Worm (Caenorhabditis elegans): ENCODE data around the gene F53H4.4.

The F53H4.4 gene

DNA sequence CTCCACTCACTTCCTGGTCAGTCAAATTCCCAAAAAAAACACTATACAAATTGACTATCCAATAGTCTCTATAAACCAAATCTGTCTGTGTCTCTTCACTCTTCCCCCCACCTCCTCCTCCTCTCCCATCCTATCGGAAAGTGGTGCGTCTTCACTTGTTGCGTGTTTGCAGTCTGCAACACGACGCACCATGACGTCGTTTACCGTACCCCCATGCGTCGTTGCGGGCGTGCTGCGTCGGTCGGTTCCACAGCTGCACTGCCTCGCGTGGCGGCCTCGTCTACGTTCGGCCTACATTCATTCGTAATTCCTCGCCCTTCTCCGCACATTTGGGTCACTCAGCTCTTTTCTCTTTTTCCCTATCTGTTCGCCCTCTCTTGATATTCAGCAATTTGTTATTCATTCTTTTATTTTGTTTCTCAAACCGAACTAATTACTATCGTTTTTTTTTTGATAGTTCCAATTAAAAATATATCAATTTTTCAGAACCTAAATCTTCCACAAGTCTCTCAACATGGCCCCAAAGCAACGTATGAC, 25.0 kb upstream of the F53H4.4 start, which contains the start of gene serp-1.1:
Gene serp-1.1, plus strand, starts transcription at position 487 of the 537 bp plus-strand sequence.
- peak; percentile 99 for TF ChIP-seq lin-13 (GFP tag; optimal IDR thresholded peaks at IDR 0.05)
- peak; percentile 96 for TF ChIP-seq unc-130 (tag; optimal IDR thresholded peaks at IDR 0.05)
- TF ChIP-seq isw-1 (GFP tag; IDR thresholded peaks at IDR 0.05): peak; percentile 94
- peak; percentile 99 for TF ChIP-seq nhr-19 (GFP tag; conservative IDR thresholded peaks at IDR 0.05)
- TF ChIP-seq dsc-1 (tag; optimal IDR thresholded peaks at IDR 0.05): peak; percentile 97
- TF ChIP-seq pag-3 (tag; optimal IDR thresholded peaks at IDR 0.05; ENCODE audit: borderline replicate concordance, insufficient read depth): no peak
- TF ChIP-seq lin-15B (tag; optimal IDR thresholded peaks at IDR 0.05): peak; percentile 93
- peak; percentile 99 for TF ChIP-seq snu-23 (GFP tag; optimal IDR thresholded peaks at IDR 0.05)
- TF ChIP-seq sox-4 (tag; optimal IDR thresholded peaks at IDR 0.05): peak; percentile 65
- peak; percentile 88 for TF ChIP-seq aha-1 (tag; optimal IDR thresholded peaks at IDR 0.05)
- TF ChIP-seq nhr-237 (tag; optimal IDR thresholded peaks at IDR 0.05): peak; percentile 82
- TF ChIP-seq mab-9 (GFP tag; IDR thresholded peaks at IDR 0.05): peak; percentile 91
- no peak for TF ChIP-seq nhr-28 (tag; optimal IDR thresholded peaks at IDR 0.05)
- TF ChIP-seq nhr-11 (tag; optimal IDR thresholded peaks at IDR 0.05): peak; percentile 77
- peak; percentile 99 for TF ChIP-seq nhr-90 (tag; optimal IDR thresholded peaks at IDR 0.05; ENCODE audit: poor library complexity)
- TF ChIP-seq fkh-8 (tag; optimal IDR thresholded peaks at IDR 0.05): peak; percentile 94
- no peak for TF ChIP-seq alr-1 (tag; optimal IDR thresholded peaks at IDR 0.05; ENCODE audit: borderline replicate concordance)
- TF ChIP-seq ztf-4 (tag; optimal IDR thresholded peaks at IDR 0.05): peak; percentile 97
- peak; percentile 96 for TF ChIP-seq sup-37 (GFP tag; optimal IDR thresholded peaks at IDR 0.05)
- TF ChIP-seq ceh-8 (GFP tag; optimal IDR thresholded peaks at IDR 0.05): peak; percentile 86
- no peak for TF ChIP-seq ets-5 (GFP tag; IDR thresholded peaks at IDR 0.05)
- TF ChIP-seq unc-30 (tag; optimal IDR thresholded peaks at IDR 0.05): no peak
- no peak for TF ChIP-seq ceh-63 (GFP tag; optimal IDR thresholded peaks at IDR 0.05)
- peak; percentile 99 for TF ChIP-seq swsn-7 (tag; optimal IDR thresholded peaks at IDR 0.05)
- peak; percentile 53; the same call in 1 of the 2 replicates for TF ChIP-seq unc-98 (GFP tag; IDR thresholded peaks at IDR 0.05)
- TF ChIP-seq ceh-90 (tag; optimal IDR thresholded peaks at IDR 0.05): no peak
- peak; percentile 86 for TF ChIP-seq hpl-2 (GFP tag; optimal IDR thresholded peaks at IDR 0.05)
- peak; percentile 99 for TF ChIP-seq nhr-47 (tag; optimal IDR thresholded peaks at IDR 0.05)
- TF ChIP-seq lin-35 (GFP tag; optimal IDR thresholded peaks at IDR 0.05): peak; percentile 87 to 93
- peak; percentile 91 for TF ChIP-seq lin-39 (tag; optimal IDR thresholded peaks at IDR 0.05)
- peak; percentile 100 for TF ChIP-seq nhr-20 (tag; optimal IDR thresholded peaks at IDR 0.05)
- TF ChIP-seq Y116A8C.19 (tag; optimal IDR thresholded peaks at IDR 0.05; ENCODE audit: borderline replicate concordance): no peak
- peak; percentile 96 for TF ChIP-seq nhr-76 (tag; optimal IDR thresholded peaks at IDR 0.05)
- TF ChIP-seq blmp-1 (tag; optimal IDR thresholded peaks at IDR 0.05): peak; percentile 96
- TF ChIP-seq efl-3 (GFP tag; optimal IDR thresholded peaks at IDR 0.05): peak; percentile 83
- TF ChIP-seq fkh-4 (tag; optimal IDR thresholded peaks at IDR 0.05; ENCODE audit: borderline replicate concordance): no peak
- peak; percentile 55 to 98 for TF ChIP-seq mdl-1 (tag; optimal IDR thresholded peaks at IDR 0.05)
- peak; percentile 99 for TF ChIP-seq tbx-2 (tag; optimal IDR thresholded peaks at IDR 0.05)
- peak; percentile 92 for TF ChIP-seq fkh-10 (GFP tag; optimal IDR thresholded peaks at IDR 0.05)
- peak; percentile 97 for TF ChIP-seq mep-1 (tag; optimal IDR thresholded peaks at IDR 0.05)
- TF ChIP-seq vab-15 (tag; optimal IDR thresholded peaks at IDR 0.05): peak; percentile 85
- TF ChIP-seq lir-3 (tag; optimal IDR thresholded peaks at IDR 0.05; ENCODE audit: poor library complexity): peak; percentile 95
- TF ChIP-seq irx-1 (tag; optimal IDR thresholded peaks at IDR 0.05): peak; percentile 95
- peak; percentile 99 for TF ChIP-seq rnt-1 (tag; optimal IDR thresholded peaks at IDR 0.05)
- TF ChIP-seq nhr-12 (tag; optimal IDR thresholded peaks at IDR 0.05): peak; percentile 32
- peak; percentile 98 for TF ChIP-seq unc-86 (tag; optimal IDR thresholded peaks at IDR 0.05)
- peak; percentile 94 to 99 (median 97) for TF ChIP-seq ceh-82 (tag; optimal IDR thresholded peaks at IDR 0.05)
- peak; percentile 95 to 97 for TF ChIP-seq egl-27 (tag; optimal IDR thresholded peaks at IDR 0.05)
- TF ChIP-seq zag-1 (tag; optimal IDR thresholded peaks at IDR 0.05): peak; percentile 81
- peak; percentile 96 for TF ChIP-seq ceh-88 (GFP tag; IDR thresholded peaks at IDR 0.05)
- TF ChIP-seq hlh-17 (GFP tag; optimal IDR thresholded peaks at IDR 0.05; ENCODE audit: borderline replicate concordance): no peak
